Worm (Caenorhabditis elegans) whole organism, late embryonic: ENCODE results near the gene apm-3.

Experiments used
- C08G9.2 ChIP-seq: sonication (generic microtip); optimal IDR thresholded peaks from 2 replicates; lab custom pipeline; 2016; ENCODE audit warnings: mild to moderate bottlenecking, missing genetic modification characterization, moderate library complexity, missing compliant biosample characterization
- C38D4.7 ChIP-seq: fragments of 200-800 bp; sonication (Bioruptor generic); optimal IDR thresholded peaks from 2 replicates; lab custom pipeline; 2018; ENCODE audit warnings: mild to moderate bottlenecking, missing genetic modification characterization, moderate library complexity, missing compliant biosample characterization
- F13H6.1 ChIP-seq: sonication (generic microtip); optimal IDR thresholded peaks from 2 replicates; lab custom pipeline; 2016; ENCODE audit warnings: missing genetic modification characterization, missing compliant biosample characterization
- K09A11.1 ChIP-seq: sonication (generic microtip); optimal IDR thresholded peaks from 2 replicates; lab custom pipeline; 2017; ENCODE audit warnings: antibody characterized with exemption, mild to moderate bottlenecking, missing genetic modification characterization, missing compliant biosample characterization; ENCODE audit not compliant: insufficient read depth
- T23F11.4 ChIP-seq: fragments of 200-800 bp; sonication (Bioruptor generic); optimal IDR thresholded peaks from 2 replicates; lab custom pipeline; 2018; ENCODE audit warnings: mild to moderate bottlenecking, missing genetic modification characterization, missing compliant biosample characterization
- ahr-1 ChIP-seq: sonication (generic microtip); optimal IDR thresholded peaks from 2 replicates; lab custom pipeline; 2016; ENCODE audit warnings: missing genetic modification characterization, missing compliant biosample characterization
- ama-1 ChIP-seq: fragments of 150-350 bp; optimal IDR thresholded peaks from 2 replicates; lab custom pipeline; 2014
- ceh-18 ChIP-seq: sonication (generic microtip); optimal IDR thresholded peaks from 2 replicates; lab custom pipeline; 2016; ENCODE audit warnings: missing genetic modification characterization, missing compliant biosample characterization
- ceh-2 ChIP-seq: sonication (generic microtip); optimal IDR thresholded peaks from 2 replicates; lab custom pipeline; 2016; ENCODE audit warnings: missing genotype, missing genetic modification characterization, missing compliant biosample characterization
- ceh-24 ChIP-seq: sonication (generic microtip); optimal IDR thresholded peaks from 2 replicates; lab custom pipeline; 2016; ENCODE audit warnings: mild to moderate bottlenecking, missing genetic modification characterization, missing compliant biosample characterization
- ceh-30 ChIP-seq: fragments of 150-350 bp; optimal IDR thresholded peaks from 2 replicates; lab custom pipeline; 2014; ENCODE audit warnings: missing biosample characterization, missing genetic modification characterization
- ceh-31 ChIP-seq: sonication (generic microtip); optimal IDR thresholded peaks from 2 replicates; lab custom pipeline; 2016; ENCODE audit warnings: missing genetic modification characterization, missing compliant biosample characterization
- ceh-48 ChIP-seq: sonication (generic microtip); optimal IDR thresholded peaks from 2 replicates; lab custom pipeline; 2016; ENCODE audit warnings: missing genetic modification characterization, inconsistent platforms, missing compliant biosample characterization
- ceh-6 ChIP-seq: fragments of 200-800 bp; sonication (Bioruptor generic); optimal IDR thresholded peaks from 2 replicates; lab custom pipeline; 2018; ENCODE audit warnings: mild to moderate bottlenecking, missing genetic modification characterization, missing compliant biosample characterization
- ceh-9 ChIP-seq: sonication (generic microtip); optimal IDR thresholded peaks from 2 replicates; lab custom pipeline; 2016; ENCODE audit warnings: mild to moderate bottlenecking, missing genetic modification characterization, inconsistent platforms, missing compliant biosample characterization
- dmd-4 ChIP-seq: sonication (generic microtip); optimal IDR thresholded peaks from 2 replicates; lab custom pipeline; 2016; ENCODE audit warnings: borderline replicate concordance, missing genetic modification characterization, missing compliant biosample characterization
- dve-1 ChIP-seq: sonication (generic microtip); optimal IDR thresholded peaks from 2 replicates; lab custom pipeline; 2017; ENCODE audit warnings: antibody characterized with exemption, mild to moderate bottlenecking, missing genetic modification characterization, missing compliant biosample characterization
- elt-4 ChIP-seq: sonication (generic microtip); optimal IDR thresholded peaks from 2 replicates; lab custom pipeline; 2016; ENCODE audit warnings: missing genetic modification characterization, missing compliant biosample characterization
- ets-4 ChIP-seq: sonication (generic microtip); optimal IDR thresholded peaks from 2 replicates; lab custom pipeline; 2016; ENCODE audit warnings: missing genetic modification characterization, missing compliant biosample characterization
- eyg-1 ChIP-seq: sonication (generic microtip); optimal IDR thresholded peaks from 2 replicates; lab custom pipeline; 2016; ENCODE audit warnings: missing genotype, missing genetic modification characterization, missing compliant biosample characterization
- fkh-10 ChIP-seq: fragments of 150-350 bp; optimal IDR thresholded peaks from 2 replicates; lab custom pipeline; 2014; ENCODE audit warnings: missing biosample characterization, missing genetic modification reagents, missing genetic modification characterization
- gmeb-2 ChIP-seq: sonication (generic microtip); optimal IDR thresholded peaks from 2 replicates; lab custom pipeline; 2016; ENCODE audit warnings: missing genetic modification characterization, inconsistent platforms, missing compliant biosample characterization
- hlh-13 ChIP-seq: fragments of 200-800 bp; sonication (Bioruptor generic); optimal IDR thresholded peaks from 2 replicates; lab custom pipeline; 2018; ENCODE audit warnings: mild to moderate bottlenecking, missing genetic modification characterization, missing compliant biosample characterization
- hlh-15 ChIP-seq: sonication (generic microtip); optimal IDR thresholded peaks from 2 replicates; lab custom pipeline; 2016; ENCODE audit warnings: missing genetic modification characterization, missing compliant biosample characterization
- hlh-30 ChIP-seq: sonication (generic microtip); optimal IDR thresholded peaks from 2 replicates; lab custom pipeline; 2017; ENCODE audit warnings: antibody characterized with exemption, missing genetic modification characterization, missing compliant biosample characterization; ENCODE audit not compliant: insufficient read depth
- hlh-6 ChIP-seq: sonication (generic microtip); optimal IDR thresholded peaks from 2 replicates; lab custom pipeline; 2016; ENCODE audit warnings: missing genotype, missing genetic modification characterization, missing compliant biosample characterization
- hlh-8 ChIP-seq: sonication (generic microtip); optimal IDR thresholded peaks from 2 replicates; lab custom pipeline; 2016; ENCODE audit warnings: missing genotype, missing genetic modification characterization, missing compliant biosample characterization
- lin-11 ChIP-seq: fragments of 200-800 bp; sonication (Bioruptor generic); optimal IDR thresholded peaks from 2 replicates; lab custom pipeline; 2018; ENCODE audit warnings: mild to moderate bottlenecking, missing genetic modification characterization, missing compliant biosample characterization
- mec-3 ChIP-seq: sonication (generic microtip); optimal IDR thresholded peaks from 2 replicates; lab custom pipeline; 2016; ENCODE audit warnings: borderline replicate concordance, missing genetic modification characterization, missing compliant biosample characterization
- nfya-1 ChIP-seq: sonication (generic microtip); optimal IDR thresholded peaks from 2 replicates; lab custom pipeline; 2017; ENCODE audit warnings: missing genetic modification characterization, mild to moderate bottlenecking, missing compliant biosample characterization, antibody characterized with exemption, moderate library complexity
- npax-4 ChIP-seq: sonication (generic microtip); optimal IDR thresholded peaks from 2 replicates; lab custom pipeline; 2016; ENCODE audit warnings: missing genetic modification characterization, missing compliant biosample characterization
- odd-2 ChIP-seq: sonication (generic microtip); optimal IDR thresholded peaks from 2 replicates; lab custom pipeline; 2017; ENCODE audit warnings: antibody characterized with exemption, mild to moderate bottlenecking, missing genetic modification characterization, missing compliant biosample characterization
- pax-1 ChIP-seq: fragments of 150-350 bp; optimal IDR thresholded peaks from 2 replicates; lab custom pipeline; 2014; ENCODE audit warnings: missing biosample characterization, missing genetic modification characterization
- pha-4 ChIP-seq: fragments of 150-350 bp; optimal IDR thresholded peaks from 2 replicates; lab custom pipeline; 2018; ENCODE audit warnings: missing biosample characterization, missing genetic modification reagents, missing genetic modification characterization
- pqm-1 ChIP-seq: sonication (generic microtip); optimal IDR thresholded peaks from 2 replicates; lab custom pipeline; 2016; ENCODE audit warnings: missing genetic modification characterization, missing compliant biosample characterization
- pros-1 ChIP-seq: fragments of 150-350 bp; optimal IDR thresholded peaks from 2 replicates; lab custom pipeline; 2014; ENCODE audit warnings: missing biosample characterization, missing genetic modification reagents, missing genetic modification characterization
- ref-2 ChIP-seq: sonication (generic microtip); optimal IDR thresholded peaks from 2 replicates; lab custom pipeline; 2016; ENCODE audit warnings: missing genetic modification characterization, missing compliant biosample characterization
- rnt-1 ChIP-seq: sonication (generic microtip); optimal IDR thresholded peaks from 2 replicates; lab custom pipeline; 2016; ENCODE audit warnings: missing genetic modification characterization, missing compliant biosample characterization
- sdc-2 ChIP-seq: sonication (generic microtip); optimal IDR thresholded peaks from 2 replicates; lab custom pipeline; 2016; ENCODE audit warnings: missing genotype, missing genetic modification characterization, missing compliant biosample characterization
- sox-4 ChIP-seq: sonication (generic microtip); optimal IDR thresholded peaks from 2 replicates; lab custom pipeline; 2017; ENCODE audit warnings: mild to moderate bottlenecking, missing genetic modification characterization, inconsistent platforms, missing compliant biosample characterization
- tbx-7 ChIP-seq: sonication (generic microtip); optimal IDR thresholded peaks from 2 replicates; lab custom pipeline; 2016; ENCODE audit warnings: missing genotype, missing genetic modification characterization, missing compliant biosample characterization
- ttx-3 ChIP-seq: sonication (generic microtip); optimal IDR thresholded peaks from 2 replicates; lab custom pipeline; 2016; ENCODE audit warnings: missing genetic modification reagents, missing genetic modification characterization, missing compliant biosample characterization
- unc-3 ChIP-seq, 2 experiments: fragments of 200-800 bp in 1 of 2; sonication (Bioruptor generic) in 1 of 2; sonication (generic microtip) in 1 of 2; conservative IDR thresholded peaks in 1 of 2; optimal IDR thresholded peaks in 1 of 2; 2 replicates each; pipeline versions ENCODE4 v1.3.6 to Lab custom; 2016 to 2022; ENCODE audit warnings: missing compliant biosample characterization in 2 of 2, missing genetic modification characterization in 2 of 2, missing genetic modification reagents in 1 of 2
- unc-42 ChIP-seq: sonication (generic microtip); optimal IDR thresholded peaks from 2 replicates; lab custom pipeline; 2016; ENCODE audit warnings: missing genotype, missing genetic modification characterization, missing compliant biosample characterization
- unc-55 ChIP-seq: sonication (generic microtip); optimal IDR thresholded peaks from 2 replicates; lab custom pipeline; 2017; ENCODE audit warnings: missing biosample characterization, missing genetic modification reagents, missing genetic modification characterization
- unc-86 ChIP-seq: sonication (generic microtip); optimal IDR thresholded peaks from 2 replicates; lab custom pipeline; 2016; ENCODE audit warnings: missing genetic modification characterization, missing compliant biosample characterization
- zip-5 ChIP-seq: sonication (generic microtip); optimal IDR thresholded peaks from 2 replicates; lab custom pipeline; 2016; ENCODE audit warnings: missing genetic modification characterization, missing compliant biosample characterization
- ztf-16 ChIP-seq: sonication (generic microtip); optimal IDR thresholded peaks from 2 replicates; lab custom pipeline; 2017; ENCODE audit warnings: missing genetic modification characterization, missing compliant biosample characterization

apm-3 gene

ce11 chrX:947885-948284 is 6.9 kb upstream of the apm-3 start:
- TF ChIP-seq ets-4: no peak
- no peak for TF ChIP-seq unc-86
- no peak for TF ChIP-seq C38D4.7 (GFP tag; lab: Kevin White, UChicago)
- no peak for TF ChIP-seq odd-2 (tag; lab: Kevin White, UChicago)
- no peak for TF ChIP-seq ttx-3 (tag; lab: Kevin White, UChicago)
- no peak for TF ChIP-seq C08G9.2
- no peak for TF ChIP-seq hlh-30 (tag; lab: Kevin White, UChicago)
- no peak for TF ChIP-seq npax-4 (tag; lab: Kevin White, UChicago)
- no peak for TF ChIP-seq hlh-8 (tag; lab: Kevin White, UChicago)
- no peak for TF ChIP-seq ceh-9 (tag; lab: Kevin White, UChicago)
- no peak for TF ChIP-seq dve-1 (tag; lab: Kevin White, UChicago)
- TF ChIP-seq fkh-10 (GFP tag; lab: Kevin White, UChicago): no peak
- TF ChIP-seq ceh-2: no peak
- TF ChIP-seq pros-1 (tag; lab: Kevin White, UChicago): no peak
- TF ChIP-seq sdc-2: no peak

ce11 chrX:948783-949182 is 6.0 kb upstream of the apm-3 start, which contains the start of gene sms-2:
Gene sms-2 (minus strand): TSS chrX:948883.
- TF ChIP-seq nfya-1 (tag; lab: Kevin White, UChicago) (no peak), hlh-6 (tag; lab: Kevin White, UChicago) (no peak), hlh-8 (tag; lab: Kevin White, UChicago) (no peak), npax-4 (tag; lab: Kevin White, UChicago) (no peak), elt-4 (no peak), unc-3 (GFP tag; conservative IDR thresholded peaks at IDR 0.05; lab: Robert Waterston, UW) (no peak), unc-3 (tag; optimal IDR thresholded peaks at IDR 0.05; lab: Kevin White, UChicago) (no peak), odd-2 (tag; lab: Kevin White, UChicago) (no peak), eyg-1 (no peak), rnt-1 (tag; lab: Kevin White, UChicago) (no peak), sox-4 (tag; lab: Kevin White, UChicago) (no peak)

ce11 chrX:949466-949865 is 5.3 kb upstream of the apm-3 start:
- no peak for TF ChIP-seq ceh-24 (tag; lab: Kevin White, UChicago)
- TF ChIP-seq ceh-30 (tag; lab: Kevin White, UChicago): peak; percentile 95
- TF ChIP-seq dmd-4 (tag; lab: Kevin White, UChicago): no peak
- TF ChIP-seq ama-1 (lab: Kevin White, UChicago): no peak
- TF ChIP-seq F13H6.1: peak; percentile 47
- TF ChIP-seq unc-42 (tag; lab: Kevin White, UChicago): peak; percentile 91
- TF ChIP-seq ceh-6: peak; percentile 55
- peak; percentile 15 for TF ChIP-seq lin-11 (tag; lab: Kevin White, UChicago)
- TF ChIP-seq ceh-48: peak; percentile 27
- no peak for TF ChIP-seq npax-4 (tag; lab: Kevin White, UChicago)
- TF ChIP-seq K09A11.1: peak; percentile 32
- peak; percentile 57 for TF ChIP-seq hlh-6 (tag; lab: Kevin White, UChicago)
- peak; percentile 49 for TF ChIP-seq eyg-1
- TF ChIP-seq ceh-9 (tag; lab: Kevin White, UChicago): no peak
- TF ChIP-seq fkh-10 (GFP tag; lab: Kevin White, UChicago): peak; percentile 90
- TF ChIP-seq ceh-2: peak; percentile 83
- no peak for TF ChIP-seq hlh-15 (tag; lab: Kevin White, UChicago)
- peak; percentile 58 for TF ChIP-seq pax-1 (tag; lab: Kevin White, UChicago)
- peak; percentile 97 for TF ChIP-seq ceh-31 (tag; lab: Kevin White, UChicago)
- peak; percentile 90 for TF ChIP-seq sdc-2
- no peak for TF ChIP-seq zip-5
- peak; percentile 59 for TF ChIP-seq ttx-3 (tag; lab: Kevin White, UChicago)
- no peak for TF ChIP-seq pqm-1 (tag; lab: Kevin White, UChicago)
- peak; percentile 0 for TF ChIP-seq tbx-7
- TF ChIP-seq ceh-18 (tag; lab: Kevin White, UChicago): peak; percentile 96
- TF ChIP-seq hlh-13 (GFP tag; lab: Kevin White, UChicago): no peak
- TF ChIP-seq mec-3 (tag; lab: Kevin White, UChicago): no peak
- peak; percentile 64 for TF ChIP-seq ztf-16
- peak; percentile 1 for TF ChIP-seq gmeb-2 (tag; lab: Kevin White, UChicago)
- peak; percentile 94 for TF ChIP-seq ref-2 (tag; lab: Kevin White, UChicago)
- TF ChIP-seq T23F11.4 (GFP tag; lab: Kevin White, UChicago): peak; percentile 39
- no peak for TF ChIP-seq ahr-1
- TF ChIP-seq pha-4 (tag; lab: Kevin White, UChicago): no peak
- TF ChIP-seq unc-55 (GFP tag; lab: Kevin White, UChicago): peak; percentile 93
